Fruit fly (Drosophila melanogaster): ENCODE results near the gene Cpr67Fa2.

- TF ChIP-seq CG8478 (optimal IDR thresholded peaks at IDR 0.05) (no peak), CTCF (optimal IDR thresholded peaks at IDR 0.05) (no peak)
Observed at dm6 chr3L:10927953-10928352, 36.4 kb downstream of the Cpr67Fa2 start.
